In genomic region chr3R:14067904-14068636, dm6 we compare ENCODE assay signal across 5 fruit fly cellular contexts.
TF ChIP-seq lines count a peak whose summit lies in the region.

No protein-coding gene starts in this region.

- TF ChIP-seq CTCF in whole organism, embryonic (GFP tag; optimal IDR thresholded peaks at IDR 0.05; lab: Kevin White, UChicago) = no peak

TF ChIP-seq in whole organism, adult, 20 proteins besides CTCF, POLR2A, EP300 and RAD21:
- TF ChIP-seq pad (GFP tag; optimal IDR thresholded peaks at IDR 0.05; lab: Kevin White, UChicago) (no peak), CG5204 (GFP tag; optimal IDR thresholded peaks at IDR 0.05; lab: Kevin White, UChicago) (no peak), CG12768 (GFP tag; optimal IDR thresholded peaks at IDR 0.05; lab: Kevin White, UChicago) (no peak), CG11617 (GFP tag; optimal IDR thresholded peaks at IDR 0.05; lab: Kevin White, UChicago) (no peak), toe (GFP tag; optimal IDR thresholded peaks at IDR 0.05; lab: Kevin White, UChicago) (no peak), Clk (GFP tag; optimal IDR thresholded peaks at IDR 0.05; lab: Kevin White, UChicago) (no peak), tj (GFP tag; optimal IDR thresholded peaks at IDR 0.05; lab: Kevin White, UChicago) (peak; percentile 96), CG33017 (tag; optimal IDR thresholded peaks at IDR 0.05; lab: Kevin White, UChicago) (no peak), CG14711 (tag; optimal IDR thresholded peaks at IDR 0.05; lab: Kevin White, UChicago) (no peak)

TF ChIP-seq in whole organism, embryonic, 481 proteins besides CTCF, POLR2A, EP300 and RAD21:
- TF ChIP-seq Sox100B (GFP tag; optimal IDR thresholded peaks at IDR 0.05; lab: Kevin White, UChicago) = no peak
- TF ChIP-seq Med (GFP tag; lab: Kevin White, UChicago) = peak; percentile 32
- peak; percentile 14 for TF ChIP-seq cwo (GFP tag; optimal IDR thresholded peaks at IDR 0.05; lab: Kevin White, UChicago)

TF ChIP-seq in whole organism, prepupa, 60 proteins besides CTCF, POLR2A, EP300 and RAD21:
- no peak for TF ChIP-seq CG6276 (GFP tag; optimal IDR thresholded peaks at IDR 0.05; lab: Kevin White, UChicago)
- no peak for TF ChIP-seq Lpt (GFP tag; optimal IDR thresholded peaks at IDR 0.05; lab: Kevin White, UChicago)
- peak; percentile 64 for TF ChIP-seq Eip78C (GFP tag; lab: Kevin White, UChicago)
- no peak for TF ChIP-seq esn (GFP tag; optimal IDR thresholded peaks at IDR 0.05; lab: Kevin White, UChicago)
- TF ChIP-seq eg (GFP tag; IDR thresholded peaks at IDR 0.05; lab: Robert Waterston, UW) = no peak
- TF ChIP-seq svp (GFP tag; lab: Kevin White, UChicago) = peak; percentile 94
- TF ChIP-seq fkh (GFP tag; optimal IDR thresholded peaks at IDR 0.05; lab: Kevin White, UChicago) = peak; percentile 7

TF ChIP-seq in whole organism, pupa, 21 proteins besides CTCF, POLR2A, EP300 and RAD21:
- TF ChIP-seq D1 (tag; optimal IDR thresholded peaks at IDR 0.05; lab: Kevin White, UChicago) (no peak), Snoo (tag; optimal IDR thresholded peaks at IDR 0.05; lab: Kevin White, UChicago) (no peak), EcR (GFP tag; optimal IDR thresholded peaks at IDR 0.05; lab: Kevin White, UChicago) (peak; percentile 75), CG32121 (GFP tag; IDR thresholded peaks at IDR 0.05; lab: Robert Waterston, UW) (no peak), CG17806 (tag; optimal IDR thresholded peaks at IDR 0.05; lab: Kevin White, UChicago) (no peak), CG15710 (tag; optimal IDR thresholded peaks at IDR 0.05; lab: Kevin White, UChicago) (no peak), rn (GFP tag; IDR thresholded peaks at IDR 0.05; lab: Robert Waterston, UW) (no peak)

TF ChIP-seq in whole organism, wandering third instar larva, 38 proteins besides CTCF, POLR2A, EP300 and RAD21:
- TF ChIP-seq tai (GFP tag; optimal IDR thresholded peaks at IDR 0.05; lab: Kevin White, UChicago) (no peak), h (GFP tag; optimal IDR thresholded peaks at IDR 0.05; lab: Kevin White, UChicago) (peak; percentile 17), Hnf4 (GFP tag; optimal IDR thresholded peaks at IDR 0.05; lab: Kevin White, UChicago) (no peak), GATAd (GFP tag; optimal IDR thresholded peaks at IDR 0.05; lab: Kevin White, UChicago) (no peak), br (GFP tag; optimal IDR thresholded peaks at IDR 0.05; lab: Kevin White, UChicago) (peak; percentile 4), Rel (GFP tag; optimal IDR thresholded peaks at IDR 0.05; lab: Kevin White, UChicago) (no peak), Rel (tag; optimal IDR thresholded peaks at IDR 0.05; lab: Kevin White, UChicago) (peak; percentile 91)
